Comparison of ENCODE assay signal across 3 worm cellular contexts in the genomic region with DNA sequence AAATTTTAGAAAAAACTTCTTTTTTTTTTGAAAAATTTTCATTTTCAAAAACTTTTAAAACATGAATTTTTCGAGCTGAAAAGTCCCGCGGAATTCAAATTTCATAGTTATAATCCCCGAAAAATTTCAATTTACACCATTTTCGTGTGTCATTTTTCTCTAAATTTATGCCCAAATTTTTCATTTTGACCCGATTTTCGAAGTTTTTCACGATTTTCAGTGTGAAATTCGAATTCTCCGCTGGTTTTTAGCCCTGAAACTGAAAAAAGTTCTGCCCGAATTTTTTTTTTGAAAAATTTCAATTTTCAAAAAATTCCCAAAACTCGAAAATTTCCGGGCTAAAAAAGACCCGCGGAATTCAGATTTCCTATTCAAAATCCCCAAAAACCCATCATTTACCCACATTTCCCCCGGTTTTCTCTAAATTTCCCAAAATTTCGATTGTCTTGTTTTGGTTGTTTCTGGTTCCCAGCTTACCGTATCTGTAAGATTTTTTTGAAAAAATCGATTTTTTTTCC.
A peak's percentile ranks its signal among the peaks of the same experiment; 100 is the strongest.
TF ChIP-seq lines count a peak whose summit lies in the region.

No protein-coding gene starts in this region.

TF ChIP-seq in whole organism, L3 larva, 47 proteins besides CTCF, POLR2A, EP300 and RAD21:
- TF ChIP-seq elt-3 (tag; optimal IDR thresholded peaks at IDR 0.05; lab: Kevin White, UChicago) (no peak), nhr-43 (tag; optimal IDR thresholded peaks at IDR 0.05; lab: Kevin White, UChicago; ENCODE audit: poor library complexity, severe bottlenecking) (peak; percentile 7), nhr-67 (tag; optimal IDR thresholded peaks at IDR 0.05; lab: Kevin White, UChicago) (no peak), ceh-28 (tag; optimal IDR thresholded peaks at IDR 0.05; lab: Kevin White, UChicago) (no peak), ztf-4 (tag; optimal IDR thresholded peaks at IDR 0.05; lab: Kevin White, UChicago) (no peak), aly-2 (tag; optimal IDR thresholded peaks at IDR 0.05; lab: Kevin White, UChicago) (no peak)

TF ChIP-seq in whole organism, L4 larva, 104 proteins besides CTCF, POLR2A, EP300 and RAD21:
- TF ChIP-seq F37D6.2 (tag; optimal IDR thresholded peaks at IDR 0.05; lab: Kevin White, UChicago) (no peak), lin-38 (GFP tag; IDR thresholded peaks at IDR 0.05; lab: Robert Waterston, UW) (peak; percentile 22; the same call in 1 of the 2 replicates), dve-1 (tag; optimal IDR thresholded peaks at IDR 0.05; lab: Kevin White, UChicago; ENCODE audit: insufficient read depth) (no peak), nhr-42 (GFP tag; IDR thresholded peaks at IDR 0.05; lab: Robert Waterston, UW) (no peak), aha-1 (tag; lab: Kevin White, UChicago) (peak; percentile 18), hif-1 (tag; optimal IDR thresholded peaks at IDR 0.05; lab: Kevin White, UChicago) (peak in 1 of 2 experiments; percentile 11), D1046.2 (GFP tag; IDR thresholded peaks at IDR 0.05; lab: Robert Waterston, UW) (0 out of 2 replicates have a peak, but pooled peaks have one; percentile 53), lin-15B (tag; optimal IDR thresholded peaks at IDR 0.05; lab: Kevin White, UChicago) (no peak), mdt-29 (GFP tag; IDR thresholded peaks at IDR 0.05; lab: Robert Waterston, UW) (no peak), dmd-9 (GFP tag; IDR thresholded peaks at IDR 0.05; lab: Robert Waterston, UW) (no peak), zfp-3 (GFP tag; conservative IDR thresholded peaks at IDR 0.05; lab: Robert Waterston, UW) (0 out of 2 replicates have a peak, but pooled peaks have one; percentile 55), ceh-44 (GFP tag; IDR thresholded peaks at IDR 0.05; lab: Robert Waterston, UW) (no peak), madf-5 (GFP tag; IDR thresholded peaks at IDR 0.05; lab: Robert Waterston, UW) (no peak), saeg-2 (GFP tag; IDR thresholded peaks at IDR 0.05; lab: Robert Waterston, UW) (no peak), hlh-30 (tag; optimal IDR thresholded peaks at IDR 0.05; lab: Kevin White, UChicago; ENCODE audit: insufficient read depth) (no peak), snpc-4 (tag; optimal IDR thresholded peaks at IDR 0.05; lab: Kevin White, UChicago) (no peak), set-16 (GFP tag; IDR thresholded peaks at IDR 0.05; lab: Robert Waterston, UW) (no peak), ceh-28 (tag; optimal IDR thresholded peaks at IDR 0.05; lab: Kevin White, UChicago) (no peak), F26F4.8 (GFP tag; conservative IDR thresholded peaks at IDR 0.05; lab: Robert Waterston, UW) (no peak), Y5F2A.4 (GFP tag; optimal IDR thresholded peaks at IDR 0.05; lab: Kevin White, UChicago) (no peak)

TF ChIP-seq in whole organism, young adult, 124 proteins besides CTCF, POLR2A, EP300 and RAD21 (continues in another document):
- TF ChIP-seq B0261.1 (tag; optimal IDR thresholded peaks at IDR 0.05; lab: Kevin White, UChicago) = no peak
- no peak for TF ChIP-seq egrh-3 (GFP tag; IDR thresholded peaks at IDR 0.05; lab: Robert Waterston, UW)
- peak; percentile 52 for TF ChIP-seq repo-1 (tag; optimal IDR thresholded peaks at IDR 0.05; lab: Kevin White, UChicago)
- TF ChIP-seq mel-28 (tag; optimal IDR thresholded peaks at IDR 0.05; lab: Kevin White, UChicago; ENCODE audit: borderline replicate concordance) = no peak
- no peak for TF ChIP-seq nhr-27 (tag; optimal IDR thresholded peaks at IDR 0.05; lab: Kevin White, UChicago)
- TF ChIP-seq let-607 (tag; optimal IDR thresholded peaks at IDR 0.05; lab: Kevin White, UChicago) = no peak
- no peak for TF ChIP-seq ztf-22 (GFP tag; optimal IDR thresholded peaks at IDR 0.05; lab: Kevin White, UChicago)
- TF ChIP-seq F49E8.2 (tag; optimal IDR thresholded peaks at IDR 0.05; lab: Kevin White, UChicago; ENCODE audit: insufficient read depth) = no peak
- no peak for TF ChIP-seq ztf-25 (GFP tag; IDR thresholded peaks at IDR 0.05; lab: Robert Waterston, UW)
- TF ChIP-seq zfh-2 (GFP tag; conservative IDR thresholded peaks at IDR 0.05; lab: Robert Waterston, UW) = no peak
- TF ChIP-seq Y95B8A.8 (GFP tag; IDR thresholded peaks at IDR 0.05; lab: Robert Waterston, UW) = no peak
- TF ChIP-seq ztf-18 (tag; optimal IDR thresholded peaks at IDR 0.05; lab: Kevin White, UChicago) = no peak
- TF ChIP-seq fkh-3 (tag; optimal IDR thresholded peaks at IDR 0.05; lab: Kevin White, UChicago) = no peak
- TF ChIP-seq lin-26 (GFP tag; IDR thresholded peaks at IDR 0.05; lab: Robert Waterston, UW) = no peak
- TF ChIP-seq athp-1 (tag; optimal IDR thresholded peaks at IDR 0.05; lab: Kevin White, UChicago) = peak; percentile 61
- no peak for TF ChIP-seq dpff-1 (tag; optimal IDR thresholded peaks at IDR 0.05; lab: Kevin White, UChicago)
- TF ChIP-seq C06A6.2 (GFP tag; conservative IDR thresholded peaks at IDR 0.05; lab: Robert Waterston, UW) = no peak
- TF ChIP-seq somi-1 (GFP tag; optimal IDR thresholded peaks at IDR 0.05; lab: Kevin White, UChicago) = no peak
- no peak for TF ChIP-seq xnd-1 (tag; optimal IDR thresholded peaks at IDR 0.05; lab: Kevin White, UChicago)
- no peak for TF ChIP-seq madf-3 (GFP tag; IDR thresholded peaks at IDR 0.05; lab: Robert Waterston, UW)
- TF ChIP-seq F22D6.2 (tag; optimal IDR thresholded peaks at IDR 0.05; lab: Kevin White, UChicago) = no peak
- no peak for TF ChIP-seq K12H6.12 (tag; optimal IDR thresholded peaks at IDR 0.05; lab: Kevin White, UChicago)
- no peak for TF ChIP-seq F39B2.1 (GFP tag; IDR thresholded peaks at IDR 0.05; lab: Robert Waterston, UW)
- TF ChIP-seq lsl-1 (GFP tag; optimal IDR thresholded peaks at IDR 0.05; lab: Kevin White, UChicago) = peak; percentile 37
- TF ChIP-seq tbx-9 (tag; optimal IDR thresholded peaks at IDR 0.05; lab: Kevin White, UChicago; ENCODE audit: borderline replicate concordance) = no peak
- TF ChIP-seq lsy-27 (tag; optimal IDR thresholded peaks at IDR 0.05; lab: Kevin White, UChicago; ENCODE audit: borderline replicate concordance, insufficient read depth) = no peak
- no peak for TF ChIP-seq nhr-120 (GFP tag; IDR thresholded peaks at IDR 0.05; lab: Robert Waterston, UW)
- 0 out of 2 replicates have a peak, but pooled peaks have one; percentile 10 for TF ChIP-seq F33H1.4 (GFP tag; IDR thresholded peaks at IDR 0.05; lab: Robert Waterston, UW)
- TF ChIP-seq aptf-3 (GFP tag; IDR thresholded peaks at IDR 0.05; lab: Robert Waterston, UW) = no peak
- no peak for TF ChIP-seq gei-17 (GFP tag; optimal IDR thresholded peaks at IDR 0.05; lab: Kevin White, UChicago)
- TF ChIP-seq F52B5.7 (tag; optimal IDR thresholded peaks at IDR 0.05; lab: Kevin White, UChicago) = no peak
- TF ChIP-seq sea-2 (GFP tag; IDR thresholded peaks at IDR 0.05; lab: Robert Waterston, UW) = no peak
- 0 out of 2 replicates have a peak, but pooled peaks have one; percentile 25 for TF ChIP-seq Y56A3A.18 (GFP tag; IDR thresholded peaks at IDR 0.05; lab: Robert Waterston, UW)
- TF ChIP-seq C17E4.6 (GFP tag; IDR thresholded peaks at IDR 0.05; lab: Robert Waterston, UW) = peak; percentile 44; the same call in 1 of the 2 replicates
- peak; percentile 35 for TF ChIP-seq atf-7 (tag; optimal IDR thresholded peaks at IDR 0.05; lab: Kevin White, UChicago)
- no peak for TF ChIP-seq hmg-1.2 (GFP tag; IDR thresholded peaks at IDR 0.05; lab: Robert Waterston, UW)
- no peak for TF ChIP-seq snpc-1.1 (tag; optimal IDR thresholded peaks at IDR 0.05; lab: Kevin White, UChicago; ENCODE audit: insufficient read depth)
- no peak for TF ChIP-seq ztf-26 (tag; optimal IDR thresholded peaks at IDR 0.05; lab: Kevin White, UChicago)
- peak; percentile 57; the same call in 1 of the 2 replicates for TF ChIP-seq Y79H2A.3 (GFP tag; conservative IDR thresholded peaks at IDR 0.05; lab: Robert Waterston, UW)
- TF ChIP-seq efl-1 (GFP tag; optimal IDR thresholded peaks at IDR 0.05; lab: Kevin White, UChicago) = no peak
- TF ChIP-seq cebp-2 (GFP tag; IDR thresholded peaks at IDR 0.05; lab: Robert Waterston, UW) = no peak
- TF ChIP-seq let-526 (GFP tag; IDR thresholded peaks at IDR 0.05; lab: Robert Waterston, UW) = no peak
- TF ChIP-seq F23B12.7 (tag; optimal IDR thresholded peaks at IDR 0.05; lab: Kevin White, UChicago; ENCODE audit: insufficient read depth) = no peak
- no peak for TF ChIP-seq F57C9.4 (tag; optimal IDR thresholded peaks at IDR 0.05; lab: Kevin White, UChicago)
- TF ChIP-seq zim-3 (tag; optimal IDR thresholded peaks at IDR 0.05; lab: Kevin White, UChicago) = no peak
- TF ChIP-seq rcor-1 (GFP tag; IDR thresholded peaks at IDR 0.05; lab: Robert Waterston, UW) = no peak
- no peak for TF ChIP-seq ekl-4 (GFP tag; IDR thresholded peaks at IDR 0.05; lab: Robert Waterston, UW)
- TF ChIP-seq rpc-1 (optimal IDR thresholded peaks at IDR 0.05; lab: Kevin White, UChicago) = no peak
- TF ChIP-seq rpc-1 (tag; optimal IDR thresholded peaks at IDR 0.05; lab: Kevin White, UChicago) = no peak
- no peak for TF ChIP-seq sdz-38 (tag; optimal IDR thresholded peaks at IDR 0.05; lab: Kevin White, UChicago)
- TF ChIP-seq madf-6 (GFP tag; IDR thresholded peaks at IDR 0.05; lab: Robert Waterston, UW) = peak; percentile 40
- no peak for TF ChIP-seq snpc-3.4 (tag; optimal IDR thresholded peaks at IDR 0.05; lab: Kevin White, UChicago)
- TF ChIP-seq ztf-3 (GFP tag; optimal IDR thresholded peaks at IDR 0.05; lab: Kevin White, UChicago) = no peak
- no peak for TF ChIP-seq sptf-2 (GFP tag; optimal IDR thresholded peaks at IDR 0.05; lab: Kevin White, UChicago)
- TF ChIP-seq tlf-1 (GFP tag; optimal IDR thresholded peaks at IDR 0.05; lab: Kevin White, UChicago) = no peak
- TF ChIP-seq F10E7.11 (tag; optimal IDR thresholded peaks at IDR 0.05; lab: Kevin White, UChicago) = no peak
- 0 out of 2 replicates have a peak, but pooled peaks have one; percentile 5 for TF ChIP-seq mcd-1 (GFP tag; IDR thresholded peaks at IDR 0.05; lab: Robert Waterston, UW)
- TF ChIP-seq hmg-20 (GFP tag; IDR thresholded peaks at IDR 0.05; lab: Robert Waterston, UW) = no peak
- TF ChIP-seq die-1 (tag; optimal IDR thresholded peaks at IDR 0.05; lab: Kevin White, UChicago) = peak; percentile 9
- TF ChIP-seq him-1 (tag; optimal IDR thresholded peaks at IDR 0.05; lab: Kevin White, UChicago) = peak; percentile 60
- TF ChIP-seq Y67H2A.10 (GFP tag; conservative IDR thresholded peaks at IDR 0.05; lab: Robert Waterston, UW) = no peak; the same call in 1 of the 2 replicates
- TF ChIP-seq bed-2 (GFP tag; IDR thresholded peaks at IDR 0.05; lab: Robert Waterston, UW) = no peak
- no peak for TF ChIP-seq rec-8 (tag; optimal IDR thresholded peaks at IDR 0.05; lab: Kevin White, UChicago)
- no peak for TF ChIP-seq attf-6 (GFP tag; IDR thresholded peaks at IDR 0.05; lab: Robert Waterston, UW)
